Fruit fly (Drosophila melanogaster) whole organism, embryonic: ENCODE measurements around the gene CG2898.
A peak's percentile ranks its signal among the peaks of the same experiment; 100 is the strongest.

Experiments
- CG10274 ChIP-seq: fragments of 200-800 bp; sonication (Bioruptor generic); optimal IDR thresholded peaks from 3 replicates; lab custom pipeline; 2017; ENCODE audit warnings: missing biosample characterization, mild to moderate bottlenecking, missing genetic modification characterization
- CG10321 ChIP-seq: fragments of 200-800 bp; sonication (Bioruptor generic); IDR thresholded peaks from 2 replicates; pipeline ENCODE4 v1.3.6; 2022; ENCODE audit warnings: missing biosample characterization, missing genetic modification characterization
- CG10543 ChIP-seq: fragments of 200-800 bp; sonication (Bioruptor generic); optimal IDR thresholded peaks from 3 replicates; lab custom pipeline; 2017; ENCODE audit warnings: missing biosample characterization, mild to moderate bottlenecking, missing genetic modification characterization, moderate library complexity
- CG18619 ChIP-seq: fragments of 200-800 bp; sonication (Bioruptor generic); optimal IDR thresholded peaks from 3 replicates; lab custom pipeline; 2017; ENCODE audit warnings: missing biosample characterization, mild to moderate bottlenecking, missing genetic modification characterization
- CG2129 ChIP-seq: fragments of 200-800 bp; sonication (Bioruptor generic); IDR thresholded peaks from 2 replicates; pipeline ENCODE4 v1.3.6; 2022; ENCODE audit warnings: missing biosample characterization, missing genetic modification characterization; ENCODE audit not compliant: partially characterized antibody
- CG32767 ChIP-seq: fragments of 200-800 bp; sonication (Bioruptor generic); IDR thresholded peaks from 2 replicates; pipeline ENCODE4 v1.3.6; 2022; ENCODE audit warnings: missing biosample characterization, missing genetic modification characterization
- CG34376 ChIP-seq: fragments of 200-800 bp; sonication (Bioruptor generic); optimal IDR thresholded peaks from 2 replicates; lab custom pipeline; 2018; ENCODE audit warnings: missing biosample characterization, mild to moderate bottlenecking, missing genetic modification characterization
- CG4404 ChIP-seq: fragments of 200-800 bp; sonication (Bioruptor generic); IDR thresholded peaks from 2 replicates; pipeline ENCODE4 v1.3.6; 2022; ENCODE audit warnings: missing biosample characterization, missing genetic modification characterization
- CG5953 ChIP-seq: fragments of 200-800 bp; sonication (Bioruptor generic); IDR thresholded peaks from 2 replicates; pipeline ENCODE4 v1.3.6; 2022; ENCODE audit warnings: missing biosample characterization, missing genetic modification characterization
- CG7556 ChIP-seq: fragments of 200-800 bp; sonication (Bioruptor generic); optimal IDR thresholded peaks from 2 replicates; lab custom pipeline; 2017; ENCODE audit warnings: missing biosample characterization, mild to moderate bottlenecking, missing genetic modification characterization
- CG7987 ChIP-seq: fragments of 200-800 bp; sonication (Bioruptor generic); optimal IDR thresholded peaks from 2 replicates; lab custom pipeline; 2018; ENCODE audit warnings: missing biosample characterization, mild to moderate bottlenecking, missing genetic modification characterization, moderate library complexity
- Fer2 ChIP-seq: fragments of 200-800 bp; sonication (Bioruptor generic); optimal IDR thresholded peaks from 2 replicates; lab custom pipeline; 2018; ENCODE audit warnings: missing biosample characterization, mild to moderate bottlenecking, missing genetic modification characterization, moderate library complexity
- GATAe ChIP-seq: fragments of 200-800 bp; sonication (Bioruptor generic); conservative IDR thresholded peaks from 2 replicates; pipeline ENCODE4 v1.3.6; 2022; ENCODE audit warnings: missing biosample characterization, missing genetic modification characterization
- Hr78 ChIP-seq, 2 experiments: fragments of 200-800 bp in 1 of 2; fragments of >200 bp in 1 of 2; sonication (Bioruptor generic) in 1 of 2; optimal IDR thresholded peaks; 2 replicates each; lab custom pipeline; 2017 to 2019; ENCODE audit warnings: missing biosample characterization in 2 of 2, missing genetic modification characterization in 2 of 2, mild to moderate bottlenecking in 1 of 2, moderate library complexity in 1 of 2
- Med ChIP-seq: fragments of 200-800 bp; sonication (Bioruptor generic); peaks from one replicate; lab custom pipeline; 2016; ENCODE audit warnings: missing biosample characterization, missing genetic modification characterization, mild to moderate bottlenecking, inconsistent platforms, moderate library complexity
- Nf-YB ChIP-seq: fragments of 200-800 bp; sonication (Bioruptor generic); optimal IDR thresholded peaks from 3 replicates; lab custom pipeline; 2019; ENCODE audit warnings: missing biosample characterization, mild to moderate bottlenecking, missing genetic modification characterization, moderate library complexity
- Nf-YC ChIP-seq: fragments of 200-800 bp; optimal IDR thresholded peaks from 3 replicates; lab custom pipeline; 2019; ENCODE audit warnings: missing biosample characterization, mild to moderate bottlenecking, missing genetic modification characterization, moderate library complexity
- Pdp1 ChIP-seq, 2 experiments: fragments of 200-800 bp; sonication (Bioruptor generic); optimal IDR thresholded peaks; 3 replicates each; lab custom pipeline; 2016; ENCODE audit warnings: missing biosample characterization in 2 of 2, missing genetic modification characterization in 2 of 2, mild to moderate bottlenecking in 1 of 2, moderate library complexity in 1 of 2
- Rx ChIP-seq: fragments of 200-800 bp; sonication (Bioruptor generic); IDR thresholded peaks from 2 replicates; pipeline ENCODE4 v1.3.6; 2022; ENCODE audit warnings: missing biosample characterization, missing genetic modification characterization
- Spps ChIP-seq: fragments of 200-800 bp; sonication (Bioruptor generic); optimal IDR thresholded peaks from 2 replicates; lab custom pipeline; 2018; ENCODE audit warnings: missing biosample characterization, mild to moderate bottlenecking, missing genetic modification characterization
- Tbp ChIP-seq: fragments of >200 bp; optimal IDR thresholded peaks from 2 replicates; lab custom pipeline; 2018; ENCODE audit warnings: missing biosample characterization, missing genetic modification characterization
- Vsx1 ChIP-seq: fragments of 200-800 bp; sonication (Bioruptor generic); optimal IDR thresholded peaks from 2 replicates; lab custom pipeline; 2017; ENCODE audit warnings: missing biosample characterization, mild to moderate bottlenecking, missing genetic modification characterization, missing genetic modification reagents
- ap ChIP-seq: fragments of 200-800 bp; sonication (Bioruptor generic); IDR thresholded peaks from 2 replicates; pipeline ENCODE4 v1.3.6; 2022; ENCODE audit warnings: missing biosample characterization, missing genetic modification characterization
- bsh ChIP-seq, 2 experiments: fragments of 200-800 bp; sonication (Bioruptor generic); optimal IDR thresholded peaks; 2 replicates each; lab custom pipeline; 2017 to 2018; ENCODE audit warnings: mild to moderate bottlenecking in 2 of 2, missing biosample characterization in 2 of 2, missing genetic modification characterization in 2 of 2, moderate library complexity in 1 of 2
- caup ChIP-seq: fragments of 200-800 bp; sonication (Bioruptor generic); optimal IDR thresholded peaks from 3 replicates; lab custom pipeline; 2017; ENCODE audit warnings: missing biosample characterization, mild to moderate bottlenecking, missing genetic modification characterization, moderate library complexity; ENCODE audit not compliant: severe bottlenecking
- cg ChIP-seq: fragments of 200-800 bp; sonication (Bioruptor generic); optimal IDR thresholded peaks from 3 replicates; lab custom pipeline; 2019; ENCODE audit warnings: missing biosample characterization, mild to moderate bottlenecking, missing genetic modification characterization, moderate library complexity
- chinmo ChIP-seq: fragments of 200-800 bp; sonication (Bioruptor generic); IDR thresholded peaks from 4 replicates; pipeline ENCODE4 v1.3.6; 2022; ENCODE audit warnings: missing biosample characterization, missing genetic modification characterization; ENCODE audit not compliant: partially characterized antibody
- ci ChIP-seq: fragments of 200-800 bp; sonication (Bioruptor generic); IDR thresholded peaks from 3 replicates; pipeline ENCODE4 v1.3.6; 2022; ENCODE audit warnings: missing biosample characterization, missing genetic modification characterization
- crol ChIP-seq: fragments of 200-800 bp; sonication (Bioruptor generic); IDR thresholded peaks from 2 replicates; pipeline ENCODE4 v1.3.6; 2022; ENCODE audit warnings: missing biosample characterization, missing genetic modification characterization
- danr ChIP-seq: fragments of 200-800 bp; sonication (Bioruptor generic); IDR thresholded peaks from 2 replicates; pipeline ENCODE4 v1.3.6; 2022; ENCODE audit warnings: missing biosample characterization, missing genetic modification characterization
- exex ChIP-seq: fragments of 200-800 bp; sonication (Bioruptor generic); optimal IDR thresholded peaks from 4 replicates; lab custom pipeline; 2018; ENCODE audit warnings: missing biosample characterization, mild to moderate bottlenecking, missing genetic modification characterization, moderate library complexity
- ftz-f1 ChIP-seq: fragments of 200-800 bp; sonication (Bioruptor generic); optimal IDR thresholded peaks from 2 replicates; lab custom pipeline; 2016; ENCODE audit warnings: missing biosample characterization, missing genetic modification characterization
- grn ChIP-seq: fragments of 200-800 bp; sonication (Bioruptor generic); optimal IDR thresholded peaks from 3 replicates; lab custom pipeline; 2017; ENCODE audit warnings: missing biosample characterization, missing genetic modification characterization
- her ChIP-seq: fragments of 200-800 bp; sonication (Bioruptor generic); optimal IDR thresholded peaks from 2 replicates; lab custom pipeline; 2016; ENCODE audit warnings: missing biosample characterization, missing genetic modification characterization
- hkb ChIP-seq, 2 experiments: fragments of 200-800 bp in 1 of 2; fragments of >200 bp in 1 of 2; sonication (Bioruptor generic) in 1 of 2; IDR thresholded peaks in 1 of 2; optimal IDR thresholded peaks in 1 of 2; 2 replicates each; pipeline versions ENCODE4 v1.3.6 to Lab custom; 2017 to 2022; ENCODE audit warnings: missing biosample characterization in 1 of 2, missing genetic modification characterization in 1 of 2
- lab ChIP-seq: fragments of 200-800 bp; sonication (Bioruptor generic); optimal IDR thresholded peaks from 3 replicates; lab custom pipeline; 2017; ENCODE audit warnings: missing biosample characterization, missing genetic modification characterization, mild to moderate bottlenecking, moderate library complexity, missing genetic modification reagents
- mirr ChIP-seq: fragments of 200-800 bp; sonication (Bioruptor generic); optimal IDR thresholded peaks from 3 replicates; lab custom pipeline; 2018; ENCODE audit warnings: missing biosample characterization, mild to moderate bottlenecking, missing genetic modification characterization
- otp ChIP-seq: fragments of 200-800 bp; sonication (Bioruptor generic); IDR thresholded peaks from 3 replicates; pipeline ENCODE4, ENCODE4 v1.3.6; 2022; ENCODE audit warnings: missing biosample characterization, missing genetic modification characterization
- scrt ChIP-seq: fragments of 200-800 bp; sonication (Bioruptor generic); optimal IDR thresholded peaks from 2 replicates; lab custom pipeline; 2018; ENCODE audit warnings: missing biosample characterization, mild to moderate bottlenecking, missing genetic modification characterization, moderate library complexity
- sqz ChIP-seq: fragments of 200-800 bp; sonication (Bioruptor generic); optimal IDR thresholded peaks from 3 replicates; lab custom pipeline; 2018; ENCODE audit warnings: missing biosample characterization, mild to moderate bottlenecking, missing genetic modification characterization
- sug ChIP-seq: fragments of 200-800 bp; optimal IDR thresholded peaks from 2 replicates; lab custom pipeline; 2019; ENCODE audit warnings: missing biosample characterization, mild to moderate bottlenecking, missing genetic modification characterization, moderate library complexity
- tgo ChIP-seq: fragments of 200-800 bp; sonication (Bioruptor generic); IDR thresholded peaks from 3 replicates; pipeline ENCODE4 v1.3.6; 2022; ENCODE audit warnings: missing biosample characterization, missing genetic modification characterization
- z ChIP-seq: fragments of 200-800 bp; sonication (Bioruptor generic); IDR thresholded peaks from 3 replicates; pipeline ENCODE4 v1.3.6; 2022; ENCODE audit warnings: missing biosample characterization, missing genetic modification characterization
- zf30C ChIP-seq: fragments of 200-800 bp; sonication (Bioruptor generic); optimal IDR thresholded peaks from 3 replicates; lab custom pipeline; 2018; ENCODE audit warnings: missing biosample characterization, mild to moderate bottlenecking, missing genetic modification characterization

The CG2898 gene

DNA sequence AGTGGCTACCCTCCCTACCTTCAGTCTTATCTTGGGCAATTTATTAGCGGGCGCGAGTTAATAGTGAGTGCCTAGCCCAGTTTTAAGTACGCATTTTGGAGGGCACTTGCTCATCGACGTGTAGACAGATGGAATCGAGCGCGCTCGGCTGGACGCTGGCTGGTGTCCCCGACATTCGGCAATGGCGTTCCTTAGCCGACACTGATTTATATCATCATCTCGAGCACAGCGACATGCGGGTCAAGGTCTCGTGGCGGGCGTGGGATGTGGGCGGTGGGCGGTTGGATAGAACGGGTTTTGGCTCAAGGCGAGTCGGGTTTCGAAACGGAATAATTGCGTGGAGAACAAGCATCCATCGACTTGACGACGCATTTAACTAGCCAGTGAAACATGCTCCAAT lies 5.9 kb upstream of the CG2898 start (continued):
- TF ChIP-seq exex: peak; percentile 49
- peak; percentile 21 for TF ChIP-seq CG10543 (GFP tag; lab: Kevin White, UChicago)
- no peak for TF ChIP-seq CG10321 (GFP tag; lab: Robert Waterston, UW)
- TF ChIP-seq cg (GFP tag; lab: Kevin White, UChicago): no peak
- no peak for TF ChIP-seq zf30C (GFP tag; lab: Kevin White, UChicago)
- TF ChIP-seq CG10274 (GFP tag; lab: Kevin White, UChicago): no peak
- peak; percentile 25 for TF ChIP-seq sug (tag; lab: Kevin White, UChicago)
- peak; percentile 81 for TF ChIP-seq ftz-f1 (GFP tag; lab: Kevin White, UChicago)
- TF ChIP-seq scrt (GFP tag; lab: Kevin White, UChicago): no peak
- TF ChIP-seq Rx (GFP tag; lab: Robert Waterston, UW): no peak
- TF ChIP-seq CG2129 (GFP tag; lab: Robert Waterston, UW): no peak
- TF ChIP-seq CG4404 (GFP tag; lab: Robert Waterston, UW): no peak
- no peak for TF ChIP-seq CG5953 (GFP tag; lab: Robert Waterston, UW)
- TF ChIP-seq Vsx1 (GFP tag; lab: Kevin White, UChicago): peak; percentile 0
- TF ChIP-seq CG7556: no peak
- no peak for TF ChIP-seq danr
- TF ChIP-seq ci (GFP tag; lab: Robert Waterston, UW): 0 out of 3 replicates have a peak, but pooled peaks have one; percentile 32

DNA sequence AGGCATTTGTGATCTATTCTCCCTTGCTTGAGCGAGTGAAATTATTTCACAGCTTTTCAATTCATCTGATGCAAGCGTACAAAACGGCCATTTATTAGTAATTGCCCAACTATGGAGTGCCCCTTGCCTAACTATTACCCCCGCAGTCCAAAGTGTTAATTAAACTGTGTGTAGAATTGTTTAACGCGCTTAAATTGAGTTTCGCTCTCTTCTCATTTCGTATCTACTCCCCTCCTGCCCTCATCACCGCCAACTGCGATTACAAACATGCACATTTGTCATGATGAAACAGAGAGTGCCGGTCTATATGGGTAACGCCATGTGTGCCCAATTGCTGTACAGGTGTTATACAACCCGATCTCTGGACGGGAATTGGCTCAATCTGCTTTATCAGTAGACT lies 5.4 kb upstream of the CG2898 start:
- TF ChIP-seq her (GFP tag; lab: Kevin White, UChicago) (no peak), Pdp1 (GFP tag; optimal IDR thresholded peaks at IDR 0.05; lab: Kevin White, UChicago) (peak in 1 of 2 experiments; percentile 80), crol (GFP tag; lab: Robert Waterston, UW) (peak; percentile 52; the same call in 1 of the 2 replicates), Spps (tag; lab: Kevin White, UChicago) (no peak), tgo (GFP tag; lab: Robert Waterston, UW) (no peak), Tbp (no peak), otp (GFP tag; lab: Robert Waterston, UW) (peak; percentile 72; the same call in 2 of the 3 replicates), Fer2 (tag; lab: Kevin White, UChicago) (no peak), Med (GFP tag; lab: Kevin White, UChicago) (peak; percentile 41), CG18619 (GFP tag; lab: Kevin White, UChicago) (no peak), bsh (GFP tag; optimal IDR thresholded peaks at IDR 0.05; lab: Kevin White, UChicago) (no peak)

DNA sequence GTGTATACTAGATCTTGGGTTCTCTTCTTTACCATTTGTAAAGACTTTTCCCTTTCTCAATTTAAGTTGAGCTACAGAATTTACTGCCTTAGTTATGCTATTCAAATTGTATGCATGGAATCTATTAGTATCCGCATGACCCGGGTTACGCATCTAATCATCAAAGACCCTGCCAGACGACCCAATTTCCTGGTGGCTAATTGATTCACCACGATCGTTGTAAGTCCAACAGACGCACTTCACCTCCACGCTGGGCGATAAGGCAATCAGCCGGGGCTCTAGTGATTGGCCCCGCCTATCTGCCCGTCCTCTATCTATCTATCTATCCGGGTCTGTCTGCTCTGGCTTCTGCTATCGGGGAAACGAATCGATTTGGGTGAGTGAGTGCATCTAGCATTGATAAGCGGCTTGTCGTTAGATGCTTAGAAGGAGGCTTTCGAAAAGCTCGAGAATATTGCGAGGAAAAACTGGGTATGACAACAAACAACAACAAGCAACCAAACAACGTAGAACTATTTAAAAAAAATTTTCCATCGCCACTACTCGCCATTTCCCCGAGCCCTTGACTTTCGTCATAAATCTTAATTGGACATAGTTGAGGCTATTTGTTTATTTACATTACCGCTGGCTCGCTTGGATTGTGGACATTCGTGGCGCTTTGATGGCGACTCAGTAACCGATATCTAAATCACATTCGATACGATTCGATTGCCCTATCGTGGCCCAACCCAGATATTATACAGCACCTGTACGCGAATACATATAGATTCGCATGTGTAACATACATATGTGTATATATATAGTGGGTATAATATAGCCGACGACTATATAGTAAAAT lies 4.8 kb upstream of the CG2898 start:
- TF ChIP-seq CG7987 (peak; percentile 38), hkb (optimal IDR thresholded peaks at IDR 0.05; lab: Kevin White, UChicago) (no peak), hkb (GFP tag; IDR thresholded peaks at IDR 0.05; lab: Robert Waterston, UW) (no peak), lab (peak; percentile 36), Nf-YB (GFP tag; lab: Kevin White, UChicago) (peak; percentile 63), z (GFP tag; lab: Robert Waterston, UW) (no peak), CG32767 (GFP tag; lab: Robert Waterston, UW) (no peak), Vsx1 (GFP tag; lab: Kevin White, UChicago) (peak; percentile 71), GATAe (peak; percentile 54; the same call in 1 of the 2 replicates), CG34376 (GFP tag; lab: Kevin White, UChicago) (peak; percentile 84), Med (GFP tag; lab: Kevin White, UChicago) (peak; percentile 53), sqz (GFP tag; lab: Kevin White, UChicago) (peak; percentile 5), Pdp1 (GFP tag; optimal IDR thresholded peaks at IDR 0.05; lab: Kevin White, UChicago) (peak in 1 of 2 experiments; percentile 10), mirr (GFP tag; lab: Kevin White, UChicago) (peak; percentile 39), exex (peak; percentile 67), sug (tag; lab: Kevin White, UChicago) (peak; percentile 76), grn (GFP tag; lab: Kevin White, UChicago) (peak; percentile 99), chinmo (0 out of 4 replicates have a peak, but pooled peaks have one; percentile 44), caup (no peak), Hr78 (GFP tag; optimal IDR thresholded peaks at IDR 0.05; lab: Kevin White, UChicago) (peak in 1 of 2 experiments; percentile 60), Nf-YC (tag; lab: Kevin White, UChicago) (peak; percentile 84), ap (peak; percentile 5; the same call in 1 of the 2 replicates)
